Worm (Caenorhabditis elegans): ENCODE measurements around the gene Y55F3C.9.
A peak's percentile ranks its signal among the peaks of the same experiment; 100 is the strongest.

Y55F3C.9 gene

ce11 chrIV:746333-746732 lies 18.3 kb upstream of the Y55F3C.9 start:
- TF ChIP-seq nhr-10 (tag; optimal IDR thresholded peaks at IDR 0.05) = no peak
- peak; percentile 34 for TF ChIP-seq sma-9 (GFP tag; optimal IDR thresholded peaks at IDR 0.05)
- no peak for TF ChIP-seq sma-9 (tag; optimal IDR thresholded peaks at IDR 0.05)

ce11 chrIV:741831-742230 lies 13.8 kb upstream of the Y55F3C.9 start:
- TF ChIP-seq ceh-16 (tag; optimal IDR thresholded peaks at IDR 0.05) = no peak
- no peak for TF ChIP-seq gmeb-1 (tag; optimal IDR thresholded peaks at IDR 0.05)
- no peak for TF ChIP-seq peb-1 (tag; optimal IDR thresholded peaks at IDR 0.05)
- no peak for TF ChIP-seq mdl-1 (tag; optimal IDR thresholded peaks at IDR 0.05)
- TF ChIP-seq nhr-6 (tag; optimal IDR thresholded peaks at IDR 0.05) = no peak
- TF ChIP-seq nhr-21 (tag; optimal IDR thresholded peaks at IDR 0.05) = no peak
- TF ChIP-seq C34F6.9 (tag; optimal IDR thresholded peaks at IDR 0.05) = no peak
- no peak for TF ChIP-seq skn-1 (tag; optimal IDR thresholded peaks at IDR 0.05)
- TF ChIP-seq ama-1 (optimal IDR thresholded peaks at IDR 0.05) = no peak
- TF ChIP-seq lin-11 (tag; optimal IDR thresholded peaks at IDR 0.05) = no peak
- TF ChIP-seq aly-2 (tag; optimal IDR thresholded peaks at IDR 0.05) = no peak
- no peak for TF ChIP-seq mab-5 (tag; optimal IDR thresholded peaks at IDR 0.05)
- no peak for TF ChIP-seq ztf-4 (tag; optimal IDR thresholded peaks at IDR 0.05)
- TF ChIP-seq zag-1 (tag; optimal IDR thresholded peaks at IDR 0.05) = no peak

ce11 chrIV:740674-741073 lies 12.7 kb upstream of the Y55F3C.9 start:
- TF ChIP-seq snpc-4 (tag; optimal IDR thresholded peaks at IDR 0.05) (no peak), ZK546.5 (tag; optimal IDR thresholded peaks at IDR 0.05) (no peak), mab-5 (tag; optimal IDR thresholded peaks at IDR 0.05) (peak; percentile 93), nhr-129 (tag; optimal IDR thresholded peaks at IDR 0.05) (no peak), elt-3 (tag; optimal IDR thresholded peaks at IDR 0.05) (no peak), unc-39 (tag; optimal IDR thresholded peaks at IDR 0.05) (no peak), ceh-16 (tag; optimal IDR thresholded peaks at IDR 0.05) (no peak), F13H6.1 (tag; optimal IDR thresholded peaks at IDR 0.05) (peak; percentile 56), ztf-4 (tag; optimal IDR thresholded peaks at IDR 0.05) (no peak), sma-9 (GFP tag; optimal IDR thresholded peaks at IDR 0.05) (peak; percentile 13), sma-9 (tag; optimal IDR thresholded peaks at IDR 0.05) (no peak), ama-1 (optimal IDR thresholded peaks at IDR 0.05) (no peak)

- no peak for TF ChIP-seq peb-1 (tag; optimal IDR thresholded peaks at IDR 0.05)
- no peak for TF ChIP-seq unc-62 (GFP tag; optimal IDR thresholded peaks at IDR 0.05)
- no peak for TF ChIP-seq lin-39 (tag; optimal IDR thresholded peaks at IDR 0.05)
- TF ChIP-seq sma-9 (GFP tag; optimal IDR thresholded peaks at IDR 0.05) = no peak
- no peak for TF ChIP-seq sma-9 (tag; optimal IDR thresholded peaks at IDR 0.05)
- TF ChIP-seq blmp-1 (tag; optimal IDR thresholded peaks at IDR 0.05; ENCODE audit: insufficient read depth) = no peak
- no peak for TF ChIP-seq mdl-1 (tag; optimal IDR thresholded peaks at IDR 0.05)
- TF ChIP-seq lsy-2 (tag; optimal IDR thresholded peaks at IDR 0.05) = no peak
- TF ChIP-seq alr-1 (tag; optimal IDR thresholded peaks at IDR 0.05) = no peak
- TF ChIP-seq sem-4 (tag; optimal IDR thresholded peaks at IDR 0.05) = no peak
- no peak for TF ChIP-seq nhr-237 (tag; optimal IDR thresholded peaks at IDR 0.05)
- no peak for TF ChIP-seq nhr-10 (tag; optimal IDR thresholded peaks at IDR 0.05)
- no peak for TF ChIP-seq crh-2 (tag; optimal IDR thresholded peaks at IDR 0.05)
- no peak for TF ChIP-seq nhr-11 (tag; optimal IDR thresholded peaks at IDR 0.05)
- TF ChIP-seq sma-3 (GFP tag; optimal IDR thresholded peaks at IDR 0.05) = no peak
- TF ChIP-seq ceh-82 (tag; optimal IDR thresholded peaks at IDR 0.05) = no peak
- TF ChIP-seq gmeb-1 (tag; optimal IDR thresholded peaks at IDR 0.05) = no peak
- no peak for TF ChIP-seq unc-39 (tag; optimal IDR thresholded peaks at IDR 0.05)
- no peak for TF ChIP-seq nhr-23 (tag; optimal IDR thresholded peaks at IDR 0.05)
- TF ChIP-seq C34F6.9 (tag; optimal IDR thresholded peaks at IDR 0.05) = no peak
Measured at ce11 chrIV:736447-736846, 8.5 kb upstream of the Y55F3C.9 start, which contains the start of gene kvs-5. TSS of gene kvs-5 (plus strand) at chrIV:736747.

ce11 chrIV:730937-731336 lies 2.9 kb upstream of the Y55F3C.9 start, which contains the start of gene srt-24:
TSS of gene srt-24 (minus strand) at chrIV:731037.
- no peak for TF ChIP-seq aly-2 (tag; optimal IDR thresholded peaks at IDR 0.05)
- TF ChIP-seq nhr-11 (tag; optimal IDR thresholded peaks at IDR 0.05) = no peak
- no peak for TF ChIP-seq ZK546.5 (tag; optimal IDR thresholded peaks at IDR 0.05)
- no peak for TF ChIP-seq ceh-82 (tag; optimal IDR thresholded peaks at IDR 0.05)
- TF ChIP-seq ztf-4 (tag; optimal IDR thresholded peaks at IDR 0.05) = no peak
- no peak for TF ChIP-seq nhr-21 (tag; optimal IDR thresholded peaks at IDR 0.05)
- TF ChIP-seq lsy-2 (tag; optimal IDR thresholded peaks at IDR 0.05) = no peak
- TF ChIP-seq nhr-77 (tag; optimal IDR thresholded peaks at IDR 0.05) = no peak
- no peak for TF ChIP-seq sma-9 (GFP tag; optimal IDR thresholded peaks at IDR 0.05)
- TF ChIP-seq sma-9 (tag; optimal IDR thresholded peaks at IDR 0.05) = no peak
- no peak for TF ChIP-seq fos-1 (tag; optimal IDR thresholded peaks at IDR 0.05)
- TF ChIP-seq crh-2 (tag; optimal IDR thresholded peaks at IDR 0.05) = no peak
- no peak for TF ChIP-seq ceh-16 (tag; optimal IDR thresholded peaks at IDR 0.05)

All from whole organism, L2 larva.